Worm (Caenorhabditis elegans) whole organism, young adult: Measurements from ENCODE around the gene srz-96.

Experiments used
- B0336.3 ChIP-seq: fragments of 200-800 bp; sonication (Bioruptor generic); IDR thresholded peaks from 2 replicates; pipeline ENCODE4 v1.3.6; 2022; ENCODE audit warnings: missing genetic modification characterization, missing compliant biosample characterization
- C17E4.6 ChIP-seq: fragments of 200-800 bp; sonication (Bioruptor generic); IDR thresholded peaks from 2 replicates; pipeline ENCODE4 v1.3.6; 2022; ENCODE audit warnings: missing genetic modification reagents, missing genetic modification characterization, missing compliant biosample characterization
- D2030.7 ChIP-seq: fragments of 200-800 bp; sonication (Bioruptor generic); IDR thresholded peaks from 2 replicates; pipeline ENCODE4 v1.3.6; 2022; ENCODE audit warnings: missing genetic modification reagents, missing genetic modification characterization, missing compliant biosample characterization
- F10E7.11 ChIP-seq: sonication (generic microtip); optimal IDR thresholded peaks from 2 replicates; lab custom pipeline; 2017; ENCODE audit warnings: mild to moderate bottlenecking, missing genetic modification characterization, moderate library complexity, missing compliant biosample characterization
- F22D6.2 ChIP-seq: sonication (generic microtip); optimal IDR thresholded peaks from 2 replicates; lab custom pipeline; 2016; ENCODE audit warnings: mild to moderate bottlenecking, missing genetic modification characterization, missing compliant biosample characterization
- F33H1.4 ChIP-seq: fragments of 200-800 bp; sonication (Bioruptor generic); IDR thresholded peaks from 2 replicates; pipeline ENCODE4 v1.3.6; 2022; ENCODE audit warnings: missing genetic modification reagents, missing genetic modification characterization, missing compliant biosample characterization
- F55B11.4 ChIP-seq: sonication (generic microtip); optimal IDR thresholded peaks from 2 replicates; lab custom pipeline; 2016; ENCODE audit warnings: missing compliant biosample characterization, missing genetic modification characterization, borderline replicate concordance; ENCODE audit not compliant: insufficient read depth
- Y67H2A.10 ChIP-seq: fragments of 200-800 bp; sonication (Bioruptor generic); conservative IDR thresholded peaks from 2 replicates; pipeline ENCODE4 v1.3.6; 2022; ENCODE audit warnings: missing genetic modification reagents, missing genetic modification characterization, missing compliant biosample characterization
- Y79H2A.3 ChIP-seq: fragments of 200-800 bp; sonication (Bioruptor generic); conservative IDR thresholded peaks from 2 replicates; pipeline ENCODE4 v1.3.6; 2022; ENCODE audit warnings: missing genetic modification reagents, missing genetic modification characterization, missing compliant biosample characterization
- atf-7 ChIP-seq: sonication (generic microtip); optimal IDR thresholded peaks from 2 replicates; lab custom pipeline; 2017; ENCODE audit warnings: mild to moderate bottlenecking, missing genetic modification characterization, missing compliant biosample characterization
- attf-5 ChIP-seq: fragments of 200-800 bp; sonication (Bioruptor generic); optimal IDR thresholded peaks from 2 replicates; lab custom pipeline; 2018; ENCODE audit warnings: mild to moderate bottlenecking, missing genetic modification characterization, missing compliant biosample characterization
- bed-2 ChIP-seq: fragments of 200-800 bp; sonication (Bioruptor generic); IDR thresholded peaks from 2 replicates; pipeline ENCODE4 v1.3.6; 2022; ENCODE audit warnings: missing genetic modification reagents, missing genetic modification characterization, missing compliant biosample characterization
- ccch-3 ChIP-seq: fragments of 200-800 bp; sonication (Bioruptor generic); optimal IDR thresholded peaks from 2 replicates; lab custom pipeline; 2018; ENCODE audit warnings: mild to moderate bottlenecking, missing genetic modification characterization, missing compliant biosample characterization
- ceh-58 ChIP-seq: fragments of 200-800 bp; sonication (Bioruptor generic); IDR thresholded peaks from 2 replicates; pipeline ENCODE4 v1.3.6; 2022; ENCODE audit warnings: missing genetic modification characterization, missing compliant biosample characterization
- ceh-91 ChIP-seq: fragments of 200-800 bp; sonication (Bioruptor generic); IDR thresholded peaks from 2 replicates; pipeline ENCODE4 v1.3.6; 2022; ENCODE audit warnings: missing genetic modification reagents, missing genetic modification characterization, missing compliant biosample characterization
- chd-7 ChIP-seq: sonication (generic microtip); optimal IDR thresholded peaks from 2 replicates; lab custom pipeline; 2016; ENCODE audit warnings: mild to moderate bottlenecking, missing genetic modification characterization, moderate library complexity, missing compliant biosample characterization
- die-1 ChIP-seq: sonication (generic microtip); optimal IDR thresholded peaks from 2 replicates; lab custom pipeline; 2016; ENCODE audit warnings: missing genotype, mild to moderate bottlenecking, missing genetic modification characterization, missing compliant biosample characterization
- dox-1 ChIP-seq: fragments of 200-800 bp; sonication (Bioruptor generic); IDR thresholded peaks from 2 replicates; pipeline ENCODE4 v1.3.6; 2022; ENCODE audit warnings: missing genetic modification reagents, missing genetic modification characterization, missing compliant biosample characterization
- dpff-1 ChIP-seq: sonication (generic microtip); optimal IDR thresholded peaks from 2 replicates; lab custom pipeline; 2017; ENCODE audit warnings: mild to moderate bottlenecking, missing genetic modification characterization, missing compliant biosample characterization
- dpl-1 ChIP-seq: fragments of 150-350 bp; optimal IDR thresholded peaks from 2 replicates; lab custom pipeline; 2014; ENCODE audit warnings: missing biosample characterization, missing genetic modification reagents, missing genetic modification characterization
- efl-1 ChIP-seq: fragments of 150-350 bp; optimal IDR thresholded peaks from 2 replicates; lab custom pipeline; 2014; ENCODE audit warnings: missing biosample characterization, missing genetic modification reagents, missing genetic modification characterization
- egl-18 ChIP-seq: fragments of 200-800 bp; sonication (Bioruptor generic); IDR thresholded peaks from 2 replicates; pipeline ENCODE4 v1.3.6; 2022; ENCODE audit warnings: missing genetic modification reagents, missing genetic modification characterization, missing compliant biosample characterization
- fkh-3 ChIP-seq: sonication (generic microtip); optimal IDR thresholded peaks from 2 replicates; lab custom pipeline; 2016; ENCODE audit warnings: mild to moderate bottlenecking, missing genetic modification characterization, missing compliant biosample characterization
- gei-17 ChIP-seq: fragments of 200-800 bp; sonication (Bioruptor generic); optimal IDR thresholded peaks from 2 replicates; lab custom pipeline; 2018; ENCODE audit warnings: mild to moderate bottlenecking, missing genetic modification characterization, missing compliant biosample characterization
- hsf-1 ChIP-seq: fragments of 200-800 bp; sonication (Bioruptor generic); IDR thresholded peaks from 2 replicates; pipeline ENCODE4 v1.3.6; 2022; ENCODE audit warnings: missing genetic modification reagents, missing genetic modification characterization, missing compliant biosample characterization
- lag-1 ChIP-seq: fragments of 200-800 bp; sonication (Bioruptor generic); IDR thresholded peaks from 2 replicates; pipeline ENCODE4 v1.3.6; 2022; ENCODE audit warnings: missing genetic modification reagents, missing genetic modification characterization, missing compliant biosample characterization
- let-526 ChIP-seq: fragments of 200-800 bp; sonication (Bioruptor generic); IDR thresholded peaks from 2 replicates; pipeline ENCODE4 v1.3.6; 2022; ENCODE audit warnings: missing genetic modification reagents, missing genetic modification characterization, missing compliant biosample characterization
- let-607 ChIP-seq, 2 experiments: fragments of 200-800 bp in 1 of 2; sonication (Bioruptor generic) in 1 of 2; sonication (generic microtip) in 1 of 2; optimal IDR thresholded peaks; 2 replicates each; lab custom pipeline; 2016 to 2018; ENCODE audit warnings: mild to moderate bottlenecking in 2 of 2, missing compliant biosample characterization in 2 of 2, missing genetic modification characterization in 2 of 2, moderate library complexity in 2 of 2, missing genotype in 1 of 2
- lin-26 ChIP-seq: fragments of 200-800 bp; sonication (Bioruptor generic); IDR thresholded peaks from 2 replicates; pipeline ENCODE4 v1.3.6; 2022; ENCODE audit warnings: missing genetic modification reagents, missing genetic modification characterization, missing compliant biosample characterization
- lin-54 ChIP-seq: fragments of 200-800 bp; sonication (Bioruptor generic); optimal IDR thresholded peaks from 2 replicates; lab custom pipeline; 2018; ENCODE audit warnings: mild to moderate bottlenecking, missing genetic modification characterization, missing compliant biosample characterization
- lsl-1 ChIP-seq: fragments of 200-800 bp; sonication (Bioruptor generic); optimal IDR thresholded peaks from 2 replicates; lab custom pipeline; 2018; ENCODE audit warnings: mild to moderate bottlenecking, missing genetic modification characterization, moderate library complexity, missing compliant biosample characterization
- madf-6 ChIP-seq: fragments of 200-800 bp; sonication (Bioruptor generic); IDR thresholded peaks from 2 replicates; pipeline ENCODE4 v1.3.6; 2022; ENCODE audit warnings: missing genetic modification reagents, missing genetic modification characterization, missing compliant biosample characterization
- nfya-2 ChIP-seq: fragments of 200-800 bp; sonication (Bioruptor generic); IDR thresholded peaks from 2 replicates; pipeline ENCODE4 v1.3.6; 2022; ENCODE audit warnings: missing genetic modification reagents, missing genetic modification characterization, missing compliant biosample characterization
- nhr-80 ChIP-seq: sonication (generic microtip); optimal IDR thresholded peaks from 2 replicates; lab custom pipeline; 2016; ENCODE audit warnings: missing genetic modification characterization, missing compliant biosample characterization
- nhr-90 ChIP-seq: sonication (generic microtip); optimal IDR thresholded peaks from 2 replicates; lab custom pipeline; 2016; ENCODE audit warnings: missing genotype, mild to moderate bottlenecking, missing genetic modification characterization, missing compliant biosample characterization
- rec-8 ChIP-seq, 2 experiments: sonication (generic microtip); optimal IDR thresholded peaks; 2 replicates each; lab custom pipeline; 2016; ENCODE audit warnings: mild to moderate bottlenecking in 2 of 2, missing genetic modification characterization in 2 of 2, missing genetic modification reagents in 2 of 2, missing genotype in 2 of 2, missing biosample characterization in 1 of 2, missing compliant biosample characterization in 1 of 2, moderate library complexity in 1 of 2
- snpc-1.1 ChIP-seq: sonication (generic microtip); optimal IDR thresholded peaks from 2 replicates; lab custom pipeline; 2017; ENCODE audit warnings: missing genetic modification characterization, mild to moderate bottlenecking, missing compliant biosample characterization, antibody characterized with exemption, moderate library complexity, missing genotype, missing genetic modification reagents; ENCODE audit not compliant: insufficient read depth
- snpc-3.4 ChIP-seq: sonication (generic microtip); optimal IDR thresholded peaks from 2 replicates; lab custom pipeline; 2017; ENCODE audit warnings: missing genetic modification characterization, mild to moderate bottlenecking, missing compliant biosample characterization, antibody characterized with exemption, moderate library complexity, missing genotype, missing genetic modification reagents
- somi-1 ChIP-seq: fragments of 200-800 bp; sonication (Bioruptor generic); optimal IDR thresholded peaks from 2 replicates; lab custom pipeline; 2018; ENCODE audit warnings: mild to moderate bottlenecking, missing genetic modification characterization, missing compliant biosample characterization
- tbp1 ChIP-seq: fragments of 200-800 bp; sonication (Bioruptor generic); optimal IDR thresholded peaks from 2 replicates; lab custom pipeline; 2018; ENCODE audit warnings: mild to moderate bottlenecking, missing genetic modification characterization, missing compliant biosample characterization
- ztf-25 ChIP-seq: fragments of 200-800 bp; sonication (Bioruptor generic); IDR thresholded peaks from 2 replicates; pipeline ENCODE4 v1.3.6; 2022; ENCODE audit warnings: missing genetic modification reagents, missing genetic modification characterization, missing compliant biosample characterization
- ztf-6 ChIP-seq: fragments of 200-800 bp; sonication (Bioruptor generic); IDR thresholded peaks from 2 replicates; pipeline ENCODE4 v1.3.6; 2022; ENCODE audit warnings: missing genetic modification reagents, missing genetic modification characterization, missing compliant biosample characterization

srz-96 gene

ce11 chrV:17165409-17165808, 33.6 kb upstream of the srz-96 start, which contains the start of gene srh-102:
Gene srh-102, minus strand, starts transcription at chrV:17165509.
- TF ChIP-seq snpc-3.4 (tag; lab: Kevin White, UChicago) = no peak
- no peak for TF ChIP-seq ceh-91 (GFP tag; lab: Robert Waterston, UW)
- TF ChIP-seq F33H1.4 (GFP tag; lab: Robert Waterston, UW) = no peak
- no peak for TF ChIP-seq let-607 (tag; optimal IDR thresholded peaks at IDR 0.05; lab: Kevin White, UChicago)
- no peak for TF ChIP-seq Y79H2A.3 (GFP tag; lab: Robert Waterston, UW)
- TF ChIP-seq ztf-25 (GFP tag; lab: Robert Waterston, UW) = no peak
- TF ChIP-seq fkh-3 (tag; lab: Kevin White, UChicago) = no peak
- TF ChIP-seq ztf-6 (GFP tag; lab: Robert Waterston, UW) = no peak
- no peak for TF ChIP-seq chd-7 (tag; lab: Kevin White, UChicago)
- TF ChIP-seq bed-2 = no peak
- TF ChIP-seq let-526 (GFP tag; lab: Robert Waterston, UW) = no peak
- TF ChIP-seq lin-26 (GFP tag; lab: Robert Waterston, UW) = no peak
- TF ChIP-seq B0336.3 = no peak
- TF ChIP-seq Y67H2A.10 (GFP tag; lab: Robert Waterston, UW) = no peak
- no peak for TF ChIP-seq ceh-58 (GFP tag; lab: Robert Waterston, UW)
- no peak for TF ChIP-seq snpc-1.1 (tag; lab: Kevin White, UChicago)
- TF ChIP-seq nhr-80 (tag; lab: Kevin White, UChicago) = no peak
- TF ChIP-seq lin-54 (GFP tag; lab: Kevin White, UChicago) = no peak
- TF ChIP-seq egl-18 = no peak
- TF ChIP-seq nfya-2 = no peak

DNA sequence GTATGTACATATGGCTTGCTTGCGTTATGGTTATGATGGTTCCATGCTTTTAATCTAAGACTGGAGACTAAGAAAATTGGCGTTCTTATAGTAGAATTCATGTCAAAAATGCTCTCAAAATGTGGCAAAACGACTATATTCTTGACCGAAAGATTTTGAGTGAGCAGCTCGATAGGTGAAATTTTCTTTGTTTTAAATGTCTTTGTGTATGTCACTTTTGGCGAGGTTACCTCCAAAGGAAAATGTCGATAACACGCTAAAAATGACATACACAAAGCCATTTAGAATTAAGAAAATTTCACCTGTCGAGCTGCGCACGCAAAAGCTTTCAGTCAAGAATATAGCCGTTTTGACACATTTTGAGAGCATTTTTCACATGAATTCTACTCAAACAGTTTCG, 31.6 kb upstream of the srz-96 start, which contains the start of gene srz-66:
Gene srz-66, minus strand, starts transcription at position 101 of the 400 bp plus-strand sequence.
- no peak for TF ChIP-seq F22D6.2 (tag; lab: Kevin White, UChicago)
- no peak for TF ChIP-seq dpl-1 (GFP tag; lab: Kevin White, UChicago)
- no peak for TF ChIP-seq gei-17
- no peak for TF ChIP-seq F55B11.4 (tag; lab: Kevin White, UChicago)
- TF ChIP-seq D2030.7 (GFP tag; lab: Robert Waterston, UW) = no peak
- TF ChIP-seq F10E7.11 (tag; lab: Kevin White, UChicago) = no peak
- TF ChIP-seq rec-8 (tag; optimal IDR thresholded peaks at IDR 0.05; lab: Kevin White, UChicago) = no peak
- TF ChIP-seq hsf-1 (GFP tag; lab: Robert Waterston, UW) = no peak
- TF ChIP-seq somi-1 (GFP tag; lab: Kevin White, UChicago) = no peak
- TF ChIP-seq attf-5 (GFP tag; lab: Kevin White, UChicago) = no peak
- no peak for TF ChIP-seq atf-7 (tag; lab: Kevin White, UChicago)
- no peak for TF ChIP-seq ztf-6 (GFP tag; lab: Robert Waterston, UW)
- no peak for TF ChIP-seq nhr-90 (tag; lab: Kevin White, UChicago)
- TF ChIP-seq madf-6 (GFP tag; lab: Robert Waterston, UW) = no peak
- TF ChIP-seq let-607 (tag; optimal IDR thresholded peaks at IDR 0.05; lab: Kevin White, UChicago) = no peak
- no peak for TF ChIP-seq ceh-91 (GFP tag; lab: Robert Waterston, UW)
- TF ChIP-seq lag-1 (GFP tag; lab: Robert Waterston, UW) = no peak
- no peak for TF ChIP-seq nhr-80 (tag; lab: Kevin White, UChicago)
- TF ChIP-seq C17E4.6 (GFP tag; lab: Robert Waterston, UW) = no peak

DNA sequence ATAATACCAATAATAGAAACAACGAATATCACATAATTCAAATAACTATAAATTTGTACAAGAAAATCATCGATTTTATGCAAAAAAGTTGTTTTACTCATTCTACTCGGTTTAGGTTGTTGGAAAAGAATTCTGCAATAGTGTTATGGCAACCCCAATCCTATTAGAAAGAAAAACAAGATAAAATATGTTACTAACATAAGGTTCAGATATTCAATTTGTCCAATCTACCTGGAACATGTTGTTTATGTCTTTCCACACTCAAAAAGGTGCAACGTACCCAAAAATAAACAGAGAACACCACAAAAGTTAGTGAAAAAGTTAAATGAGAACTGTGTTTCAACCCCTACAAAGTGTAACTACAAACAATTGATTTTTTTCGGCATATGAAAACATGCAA, 28.2 kb upstream of the srz-96 start, which contains the start of gene srw-51:
Gene srw-51, minus strand, starts transcription at position 101 of the 400 bp plus-strand sequence.
- TF ChIP-seq lsl-1 (no peak), dpff-1 (no peak), Y67H2A.10 (GFP tag; lab: Robert Waterston, UW) (no peak), ceh-58 (GFP tag; lab: Robert Waterston, UW) (no peak), efl-1 (no peak), attf-5 (GFP tag; lab: Kevin White, UChicago) (no peak), bed-2 (no peak), tbp1 (GFP tag; lab: Kevin White, UChicago) (no peak), die-1 (no peak), fkh-3 (tag; lab: Kevin White, UChicago) (no peak), dox-1 (GFP tag; lab: Robert Waterston, UW) (no peak), ccch-3 (GFP tag; lab: Kevin White, UChicago) (no peak)
